In the genomic region with DNA sequence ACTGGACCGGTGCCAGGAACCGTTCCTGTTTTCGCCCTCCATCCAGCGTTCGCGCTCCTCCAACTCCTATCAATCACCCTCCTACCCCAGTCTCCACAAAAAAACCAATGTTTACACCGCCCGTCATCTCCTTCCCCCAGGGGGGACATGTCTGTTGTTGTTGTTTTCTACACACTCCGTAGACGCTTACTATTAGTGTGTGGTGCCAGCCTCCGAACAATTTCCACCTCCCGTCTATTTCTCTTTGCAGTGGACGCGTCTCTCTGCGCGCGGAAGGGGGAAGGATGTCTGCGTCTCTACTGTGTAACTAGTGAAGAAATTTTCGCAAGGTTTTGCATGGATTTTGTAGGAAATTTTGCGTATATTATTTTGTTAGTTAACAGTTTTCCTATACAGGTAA, we compare ENCODE assay signal across 1 worm cellular context.
A peak's percentile ranks its signal among the peaks of the same experiment; 100 is the strongest.
TF ChIP-seq lines count a peak whose summit lies in the region.

No protein-coding gene starts in this region.

TF ChIP-seq in whole organism, L1 larva, 84 proteins besides CTCF, POLR2A, EP300 and RAD21 (continued from another document):
- no peak for TF ChIP-seq fos-1 (tag; optimal IDR thresholded peaks at IDR 0.05; lab: Kevin White, UChicago)
- TF ChIP-seq nhr-11 (tag; optimal IDR thresholded peaks at IDR 0.05; lab: Kevin White, UChicago), result no peak
- TF ChIP-seq nhr-19 (GFP tag; conservative IDR thresholded peaks at IDR 0.05; lab: Robert Waterston, UW), result no peak; the same call in 1 of the 2 replicates
- TF ChIP-seq tbx-2 (tag; optimal IDR thresholded peaks at IDR 0.05; lab: Kevin White, UChicago), result no peak
- TF ChIP-seq mab-9 (GFP tag; IDR thresholded peaks at IDR 0.05; lab: Robert Waterston, UW), result no peak
- TF ChIP-seq nhr-77 (tag; optimal IDR thresholded peaks at IDR 0.05; lab: Kevin White, UChicago), result no peak
- TF ChIP-seq rnt-1 (tag; optimal IDR thresholded peaks at IDR 0.05; lab: Kevin White, UChicago), result peak; percentile 31
- TF ChIP-seq zag-1 (tag; optimal IDR thresholded peaks at IDR 0.05; lab: Kevin White, UChicago), result no peak
- no peak for TF ChIP-seq ets-5 (GFP tag; IDR thresholded peaks at IDR 0.05; lab: Robert Waterston, UW)
- TF ChIP-seq snu-23 (GFP tag; optimal IDR thresholded peaks at IDR 0.05; lab: Kevin White, UChicago), result no peak
- no peak for TF ChIP-seq irx-1 (tag; optimal IDR thresholded peaks at IDR 0.05; lab: Kevin White, UChicago)
- peak; percentile 6 for TF ChIP-seq nhr-85 (tag; lab: Kevin White, UChicago)
- no peak for TF ChIP-seq alr-1 (tag; optimal IDR thresholded peaks at IDR 0.05; lab: Kevin White, UChicago; ENCODE audit: borderline replicate concordance)
- peak in 1 of 2 experiments; percentile 7 for TF ChIP-seq lin-35 (GFP tag; optimal IDR thresholded peaks at IDR 0.05; lab: Kevin White, UChicago)
- no peak for TF ChIP-seq hlh-17 (GFP tag; optimal IDR thresholded peaks at IDR 0.05; lab: Kevin White, UChicago; ENCODE audit: borderline replicate concordance)
- no peak for TF ChIP-seq fkh-8 (tag; optimal IDR thresholded peaks at IDR 0.05; lab: Kevin White, UChicago)
- TF ChIP-seq mep-1 (tag; optimal IDR thresholded peaks at IDR 0.05; lab: Kevin White, UChicago), result peak; percentile 30
- no peak for TF ChIP-seq C16A3.4 (tag; optimal IDR thresholded peaks at IDR 0.05; lab: Kevin White, UChicago)
- no peak for TF ChIP-seq hpl-2 (GFP tag; optimal IDR thresholded peaks at IDR 0.05; lab: Kevin White, UChicago)
- no peak for TF ChIP-seq egl-13 (tag; optimal IDR thresholded peaks at IDR 0.05; lab: Kevin White, UChicago)
- TF ChIP-seq F16B12.6 (tag; optimal IDR thresholded peaks at IDR 0.05; lab: Kevin White, UChicago), result no peak
- TF ChIP-seq fkh-10 (GFP tag; optimal IDR thresholded peaks at IDR 0.05; lab: Kevin White, UChicago), result no peak
- TF ChIP-seq dsc-1 (tag; optimal IDR thresholded peaks at IDR 0.05; lab: Kevin White, UChicago), result no peak
- no peak for TF ChIP-seq ztf-4 (tag; optimal IDR thresholded peaks at IDR 0.05; lab: Kevin White, UChicago)
- no peak for TF ChIP-seq lin-13 (GFP tag; optimal IDR thresholded peaks at IDR 0.05; lab: Kevin White, UChicago)
- no peak for TF ChIP-seq unc-130 (tag; optimal IDR thresholded peaks at IDR 0.05; lab: Kevin White, UChicago)
- TF ChIP-seq nhr-71 (tag; optimal IDR thresholded peaks at IDR 0.05; lab: Kevin White, UChicago), result peak; percentile 11
- no peak for TF ChIP-seq unc-98 (GFP tag; IDR thresholded peaks at IDR 0.05; lab: Robert Waterston, UW)
- no peak for TF ChIP-seq sptf-1 (tag; optimal IDR thresholded peaks at IDR 0.05; lab: Kevin White, UChicago)
- no peak for TF ChIP-seq xbp-1 (tag; optimal IDR thresholded peaks at IDR 0.05; lab: Kevin White, UChicago)
- TF ChIP-seq nhr-237 (tag; optimal IDR thresholded peaks at IDR 0.05; lab: Kevin White, UChicago), result no peak
- no peak for TF ChIP-seq unc-62 (GFP tag; optimal IDR thresholded peaks at IDR 0.05; lab: Kevin White, UChicago)
- no peak for TF ChIP-seq efl-3 (GFP tag; optimal IDR thresholded peaks at IDR 0.05; lab: Kevin White, UChicago)
- TF ChIP-seq dpl-1 (GFP tag; optimal IDR thresholded peaks at IDR 0.05; lab: Kevin White, UChicago), result no peak
- no peak for TF ChIP-seq sup-37 (GFP tag; optimal IDR thresholded peaks at IDR 0.05; lab: Kevin White, UChicago)
- no peak for TF ChIP-seq skn-1 (tag; optimal IDR thresholded peaks at IDR 0.05; lab: Kevin White, UChicago)
- no peak for TF ChIP-seq aha-1 (tag; optimal IDR thresholded peaks at IDR 0.05; lab: Kevin White, UChicago)
- TF ChIP-seq snpc-4 (tag; optimal IDR thresholded peaks at IDR 0.05; lab: Kevin White, UChicago), result no peak
- TF ChIP-seq nhr-12 (tag; optimal IDR thresholded peaks at IDR 0.05; lab: Kevin White, UChicago), result no peak
- no peak for TF ChIP-seq swsn-7 (tag; optimal IDR thresholded peaks at IDR 0.05; lab: Kevin White, UChicago)
- TF ChIP-seq lir-3 (tag; optimal IDR thresholded peaks at IDR 0.05; lab: Kevin White, UChicago; ENCODE audit: poor library complexity), result no peak
- no peak for TF ChIP-seq Y116A8C.19 (tag; optimal IDR thresholded peaks at IDR 0.05; lab: Kevin White, UChicago; ENCODE audit: borderline replicate concordance)
- no peak for TF ChIP-seq ceh-63 (GFP tag; optimal IDR thresholded peaks at IDR 0.05; lab: Kevin White, UChicago)
- TF ChIP-seq nhr-76 (tag; optimal IDR thresholded peaks at IDR 0.05; lab: Kevin White, UChicago), result no peak
- no peak for TF ChIP-seq ama-1 (optimal IDR thresholded peaks at IDR 0.05; lab: Kevin White, UChicago)
- no peak for TF ChIP-seq aly-2 (tag; optimal IDR thresholded peaks at IDR 0.05; lab: Kevin White, UChicago)
- TF ChIP-seq unc-86 (tag; optimal IDR thresholded peaks at IDR 0.05; lab: Kevin White, UChicago), result no peak
- no peak for TF ChIP-seq zip-4 (GFP tag; optimal IDR thresholded peaks at IDR 0.05; lab: Kevin White, UChicago)
- no peak for TF ChIP-seq fkh-4 (tag; optimal IDR thresholded peaks at IDR 0.05; lab: Kevin White, UChicago; ENCODE audit: borderline replicate concordance)
- TF ChIP-seq unc-30 (tag; optimal IDR thresholded peaks at IDR 0.05; lab: Kevin White, UChicago), result no peak
- no peak for TF ChIP-seq pax-3 (tag; optimal IDR thresholded peaks at IDR 0.05; lab: Kevin White, UChicago)
- TF ChIP-seq grh-1 (GFP tag; IDR thresholded peaks at IDR 0.05; lab: Robert Waterston, UW), result no peak
- no peak for TF ChIP-seq lin-15B (tag; optimal IDR thresholded peaks at IDR 0.05; lab: Kevin White, UChicago)
- no peak for TF ChIP-seq ceh-88 (GFP tag; IDR thresholded peaks at IDR 0.05; lab: Robert Waterston, UW)
- no peak for TF ChIP-seq nhr-20 (tag; optimal IDR thresholded peaks at IDR 0.05; lab: Kevin White, UChicago)
- TF ChIP-seq nhr-47 (tag; optimal IDR thresholded peaks at IDR 0.05; lab: Kevin White, UChicago), result no peak
- no peak for TF ChIP-seq lin-39 (tag; optimal IDR thresholded peaks at IDR 0.05; lab: Kevin White, UChicago)
- peak in 1 of 6 experiments; percentile 1 for TF ChIP-seq elt-3 (tag; optimal IDR thresholded peaks at IDR 0.05; lab: Kevin White, UChicago)
- TF ChIP-seq mdl-1 (tag; optimal IDR thresholded peaks at IDR 0.05; lab: Kevin White, UChicago), result no peak
- no peak for TF ChIP-seq elt-2 (tag; optimal IDR thresholded peaks at IDR 0.05; lab: Kevin White, UChicago)
- no peak for TF ChIP-seq nhr-90 (tag; optimal IDR thresholded peaks at IDR 0.05; lab: Kevin White, UChicago; ENCODE audit: poor library complexity)
- no peak for TF ChIP-seq pag-3 (tag; optimal IDR thresholded peaks at IDR 0.05; lab: Kevin White, UChicago; ENCODE audit: borderline replicate concordance, insufficient read depth)
- TF ChIP-seq vab-15 (tag; optimal IDR thresholded peaks at IDR 0.05; lab: Kevin White, UChicago), result no peak
- TF ChIP-seq sox-4 (tag; optimal IDR thresholded peaks at IDR 0.05; lab: Kevin White, UChicago), result no peak
- TF ChIP-seq lsy-2 (tag; optimal IDR thresholded peaks at IDR 0.05; lab: Kevin White, UChicago), result peak in 1 of 2 experiments; percentile 17
- peak; percentile 53 for TF ChIP-seq lin-14 (GFP tag; optimal IDR thresholded peaks at IDR 0.05; lab: Kevin White, UChicago)
